Worm (Caenorhabditis elegans) whole organism, L3 larva: Measurements from ENCODE around the gene R151.2.

Experiments used
- ZK546.5 ChIP-seq: sonication (generic microtip); optimal IDR thresholded peaks from 2 replicates; lab custom pipeline; 2017; ENCODE audit warnings: missing biosample characterization, missing genetic modification characterization
- ceh-9 ChIP-seq: sonication (generic microtip); optimal IDR thresholded peaks from 2 replicates; lab custom pipeline; 2018; ENCODE audit warnings: missing biosample characterization, missing genetic modification characterization
- fkh-10 ChIP-seq: sonication (generic microtip); optimal IDR thresholded peaks from 2 replicates; lab custom pipeline; 2017; ENCODE audit warnings: missing biosample characterization, missing genetic modification reagents, missing genetic modification characterization
- hmg-11 ChIP-seq: sonication (generic microtip); optimal IDR thresholded peaks from 2 replicates; lab custom pipeline; 2016; ENCODE audit warnings: missing genetic modification characterization, missing compliant biosample characterization
- jun-1 ChIP-seq: fragments of 150-350 bp; optimal IDR thresholded peaks from 2 replicates; lab custom pipeline; 2014; ENCODE audit warnings: missing biosample characterization, missing genetic modification reagents, missing genetic modification characterization
- lin-39 ChIP-seq: fragments of 150-350 bp; optimal IDR thresholded peaks from 2 replicates; lab custom pipeline; 2018; ENCODE audit warnings: missing biosample characterization, missing genetic modification reagents, missing genetic modification characterization
- nhr-237 ChIP-seq: fragments of 150-350 bp; optimal IDR thresholded peaks from 2 replicates; lab custom pipeline; 2014; ENCODE audit warnings: missing biosample characterization, missing genetic modification characterization
- nhr-77 ChIP-seq: fragments of 150-350 bp; optimal IDR thresholded peaks from 2 replicates; lab custom pipeline; 2014; ENCODE audit warnings: missing biosample characterization, missing genetic modification characterization

DNA sequence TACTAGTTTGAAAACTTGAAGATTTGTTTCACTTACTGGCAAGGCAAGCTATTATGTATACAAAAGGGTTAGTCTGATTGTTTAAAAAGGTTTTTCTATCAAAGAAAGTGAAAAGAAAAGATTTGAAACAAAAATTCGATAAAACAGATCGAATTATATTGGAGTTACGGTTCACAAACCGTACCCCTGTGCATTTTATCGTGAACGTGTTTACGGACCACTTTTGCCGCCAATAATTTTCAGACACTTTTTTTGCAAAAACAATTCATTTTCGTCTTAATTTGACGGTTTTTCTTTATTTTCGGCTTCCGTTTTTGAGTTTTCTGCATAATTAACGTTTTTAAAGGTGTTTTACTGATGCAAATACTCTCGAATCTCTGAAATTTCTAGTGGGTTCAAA is 44.5 kb upstream of the R151.2 start:
- TF ChIP-seq nhr-237 = no peak
- TF ChIP-seq hmg-11 (tag; lab: Kevin White, UChicago) = no peak
- no peak for TF ChIP-seq ceh-9 (tag; lab: Kevin White, UChicago)
- no peak for TF ChIP-seq lin-39 (tag; lab: Kevin White, UChicago)
- no peak for TF ChIP-seq fkh-10 (GFP tag; lab: Kevin White, UChicago)
- no peak for TF ChIP-seq ZK546.5
- no peak for TF ChIP-seq nhr-77
- no peak for TF ChIP-seq jun-1 (tag; lab: Kevin White, UChicago)
